Worm (Caenorhabditis elegans) whole organism, L2 larva: ENCODE data around the gene Y56A3A.2.

ENCODE experiments used
- ama-1 ChIP-seq: fragments of 150-350 bp; optimal IDR thresholded peaks from 2 replicates; lab custom pipeline; 2018; ENCODE audit warnings: inconsistent platforms
- blmp-1 ChIP-seq: sonication (generic microtip); optimal IDR thresholded peaks from 2 replicates; lab custom pipeline; 2017; ENCODE audit warnings: missing genetic modification characterization, mild to moderate bottlenecking, missing compliant biosample characterization, antibody characterized with exemption, moderate library complexity; ENCODE audit not compliant: insufficient read depth
- lsy-2 ChIP-seq, 2 experiments: fragments of 150-350 bp in 1 of 2; sonication (generic microtip) in 1 of 2; optimal IDR thresholded peaks; 2 replicates each; lab custom pipeline; 2014 to 2017; ENCODE audit warnings: missing biosample characterization in 2 of 2, missing genetic modification characterization in 2 of 2
- mbf-1 ChIP-seq: sonication (generic microtip); optimal IDR thresholded peaks from 2 replicates; lab custom pipeline; 2017; ENCODE audit warnings: missing biosample characterization, missing genetic modification characterization
- snpc-4 ChIP-seq: fragments of 150-350 bp; optimal IDR thresholded peaks from 2 replicates; lab custom pipeline; 2014; ENCODE audit warnings: missing biosample characterization, missing genetic modification characterization

- TF ChIP-seq snpc-4 (tag; lab: Kevin White, UChicago), result no peak
- TF ChIP-seq ama-1 (lab: Kevin White, UChicago), result no peak
- TF ChIP-seq blmp-1, result no peak
- TF ChIP-seq mbf-1, result no peak
- no peak for TF ChIP-seq lsy-2 (tag; optimal IDR thresholded peaks at IDR 0.05; lab: Kevin White, UChicago)
Measured at ce11 chrIII:11898169-11898568, 36.1 kb upstream of the Y56A3A.2 start, which contains the start of gene tsen-2.
